Fruit fly (Drosophila melanogaster) whole organism, embryonic: ENCODE measurements around the gene CG4953.

ENCODE experiments used
- Antp ChIP-seq: fragments of 200-800 bp; sonication (Bioruptor generic); optimal IDR thresholded peaks from 3 replicates; lab custom pipeline; 2016; ENCODE audit warnings: missing biosample characterization, missing genetic modification characterization
- CG10267 ChIP-seq: fragments of 200-800 bp; sonication (Bioruptor generic); optimal IDR thresholded peaks from 2 replicates; lab custom pipeline; 2018; ENCODE audit warnings: missing biosample characterization, mild to moderate bottlenecking, missing genetic modification characterization, moderate library complexity
- CG11093 ChIP-seq: fragments of 200-800 bp; sonication (Bioruptor generic); IDR thresholded peaks from 3 replicates; pipeline ENCODE4 v1.3.6; 2022; ENCODE audit warnings: missing biosample characterization, missing genetic modification characterization
- CG11504 ChIP-seq: fragments of 200-800 bp; sonication (Bioruptor generic); optimal IDR thresholded peaks from 3 replicates; lab custom pipeline; 2019; ENCODE audit warnings: missing biosample characterization, mild to moderate bottlenecking, missing genetic modification characterization, moderate library complexity
- CG12236 ChIP-seq: fragments of 200-800 bp; sonication (Bioruptor generic); optimal IDR thresholded peaks from 2 replicates; lab custom pipeline; 2016; ENCODE audit warnings: missing biosample characterization, missing genetic modification characterization
- CG13296 ChIP-seq: fragments of 200-800 bp; sonication (Bioruptor generic); optimal IDR thresholded peaks from 3 replicates; lab custom pipeline; 2018; ENCODE audit warnings: missing biosample characterization, mild to moderate bottlenecking, missing genetic modification characterization
- CG14710 ChIP-seq: fragments of 200-800 bp; sonication (Bioruptor generic); optimal IDR thresholded peaks from 3 replicates; lab custom pipeline; 2019; ENCODE audit warnings: missing biosample characterization, mild to moderate bottlenecking, missing genetic modification characterization, moderate library complexity
- CG1603 ChIP-seq: fragments of 200-800 bp; sonication (Bioruptor generic); optimal IDR thresholded peaks from 2 replicates; lab custom pipeline; 2019; ENCODE audit warnings: missing biosample characterization, mild to moderate bottlenecking, missing genetic modification characterization, moderate library complexity
- CG17385 ChIP-seq: fragments of 200-800 bp; sonication (Bioruptor generic); optimal IDR thresholded peaks from 3 replicates; lab custom pipeline; 2018; ENCODE audit warnings: missing biosample characterization, mild to moderate bottlenecking, missing genetic modification characterization
- CG2116 ChIP-seq: fragments of 200-800 bp; sonication (Bioruptor generic); optimal IDR thresholded peaks from 3 replicates; lab custom pipeline; 2018; ENCODE audit warnings: missing biosample characterization, mild to moderate bottlenecking, missing genetic modification characterization
- CG2129 ChIP-seq: fragments of 200-800 bp; sonication (Bioruptor generic); IDR thresholded peaks from 2 replicates; pipeline ENCODE4 v1.3.6; 2022; ENCODE audit warnings: missing biosample characterization, missing genetic modification characterization; ENCODE audit not compliant: partially characterized antibody
- CG2889 ChIP-seq: fragments of 200-800 bp; sonication (Bioruptor generic); IDR thresholded peaks from 3 replicates; pipeline ENCODE4 v1.3.6; 2022; ENCODE audit warnings: missing biosample characterization, missing genetic modification characterization
- CG30020 ChIP-seq: fragments of 200-800 bp; optimal IDR thresholded peaks from 2 replicates; lab custom pipeline; 2019; ENCODE audit warnings: missing biosample characterization, mild to moderate bottlenecking, missing genetic modification characterization, moderate library complexity
- CG31224 ChIP-seq: fragments of 200-800 bp; sonication (Bioruptor generic); IDR thresholded peaks from 2 replicates; pipeline ENCODE4 v1.3.6; 2022; ENCODE audit warnings: missing biosample characterization, missing genetic modification characterization
- CG31365 ChIP-seq: fragments of 200-800 bp; sonication (Bioruptor generic); optimal IDR thresholded peaks from 2 replicates; lab custom pipeline; 2018; ENCODE audit warnings: missing biosample characterization, mild to moderate bottlenecking, missing genetic modification characterization
- CG31441 ChIP-seq: fragments of 200-800 bp; sonication (Bioruptor generic); IDR thresholded peaks from 2 replicates; pipeline ENCODE4 v1.3.6; 2022; ENCODE audit warnings: missing biosample characterization, missing genetic modification characterization
- CG3838 ChIP-seq: fragments of 200-800 bp; sonication (Bioruptor generic); optimal IDR thresholded peaks from 3 replicates; lab custom pipeline; 2016; ENCODE audit warnings: missing biosample characterization, missing genetic modification characterization
- CG42726 ChIP-seq: fragments of 200-800 bp; sonication (Bioruptor generic); IDR thresholded peaks from 2 replicates; pipeline ENCODE4 v1.3.6; 2022; ENCODE audit warnings: missing biosample characterization, missing genetic modification characterization; ENCODE audit not compliant: partially characterized antibody
- CG4707 ChIP-seq: fragments of 200-800 bp; sonication (Bioruptor generic); optimal IDR thresholded peaks from 2 replicates; lab custom pipeline; 2018; ENCODE audit warnings: missing biosample characterization, mild to moderate bottlenecking, missing genetic modification characterization, moderate library complexity
- CG5953 ChIP-seq: fragments of 200-800 bp; sonication (Bioruptor generic); IDR thresholded peaks from 2 replicates; pipeline ENCODE4 v1.3.6; 2022; ENCODE audit warnings: missing biosample characterization, missing genetic modification characterization
- CG6254 ChIP-seq: fragments of 200-800 bp; sonication (Bioruptor generic); optimal IDR thresholded peaks from 3 replicates; lab custom pipeline; 2017; ENCODE audit warnings: mild to moderate bottlenecking, missing biosample characterization, missing genetic modification reagents, missing genetic modification characterization
- CG6791 ChIP-seq: fragments of 200-800 bp; sonication (Bioruptor generic); IDR thresholded peaks from 3 replicates; pipeline ENCODE4 v1.3.6; 2022; ENCODE audit warnings: missing biosample characterization, missing genetic modification characterization; ENCODE audit not compliant: partially characterized antibody
- CG8924 ChIP-seq: fragments of 200-800 bp; optimal IDR thresholded peaks from 3 replicates; lab custom pipeline; 2019; ENCODE audit warnings: missing biosample characterization, mild to moderate bottlenecking, missing genetic modification characterization, moderate library complexity
- CG9817 ChIP-seq: fragments of 200-800 bp; sonication (Bioruptor generic); optimal IDR thresholded peaks from 2 replicates; lab custom pipeline; 2018; ENCODE audit warnings: missing biosample characterization, mild to moderate bottlenecking, missing genetic modification characterization, moderate library complexity
- Dref ChIP-seq: fragments of 200-800 bp; sonication (Bioruptor generic); IDR thresholded peaks from 2 replicates; pipeline ENCODE4 v1.3.6; 2022; ENCODE audit warnings: missing biosample characterization, missing genetic modification characterization
- HLH3B ChIP-seq: fragments of 200-800 bp; sonication (Bioruptor generic); IDR thresholded peaks from 2 replicates; pipeline ENCODE4 v1.3.6; 2022; ENCODE audit warnings: missing biosample characterization, missing genetic modification characterization
- Hmx ChIP-seq: fragments of 200-800 bp; sonication (Bioruptor generic); optimal IDR thresholded peaks from 2 replicates; lab custom pipeline; 2016; ENCODE audit warnings: missing biosample characterization, missing genetic modification characterization
- Mrtf ChIP-seq: fragments of 200-800 bp; sonication (Bioruptor generic); IDR thresholded peaks from 3 replicates; pipeline ENCODE4 v1.3.6; 2022; ENCODE audit warnings: missing biosample characterization, missing genetic modification characterization
- NC2β ChIP-seq: fragments of 200-800 bp; sonication (Bioruptor generic); optimal IDR thresholded peaks from 2 replicates; lab custom pipeline; 2016; ENCODE audit warnings: missing biosample characterization, missing genetic modification characterization
- Ravus ChIP-seq: fragments of 200-800 bp; sonication (Bioruptor generic); IDR thresholded peaks from 2 replicates; pipeline ENCODE4 v1.3.6; 2022; ENCODE audit warnings: missing biosample characterization, missing genetic modification characterization
- Sox100B ChIP-seq: fragments of 200-800 bp; sonication (Bioruptor generic); optimal IDR thresholded peaks from 3 replicates; lab custom pipeline; 2018; ENCODE audit warnings: missing biosample characterization, mild to moderate bottlenecking, missing genetic modification characterization
- ap ChIP-seq: fragments of 200-800 bp; sonication (Bioruptor generic); IDR thresholded peaks from 2 replicates; pipeline ENCODE4 v1.3.6; 2022; ENCODE audit warnings: missing biosample characterization, missing genetic modification characterization
- bsh ChIP-seq, 2 experiments: fragments of 200-800 bp; sonication (Bioruptor generic); optimal IDR thresholded peaks; 2 replicates each; lab custom pipeline; 2017 to 2018; ENCODE audit warnings: mild to moderate bottlenecking in 2 of 2, missing biosample characterization in 2 of 2, missing genetic modification characterization in 2 of 2, moderate library complexity in 1 of 2
- chif ChIP-seq, 2 experiments: fragments of 200-800 bp; sonication (Bioruptor generic); optimal IDR thresholded peaks; 3 replicates each; lab custom pipeline; 2016; ENCODE audit warnings: missing biosample characterization in 2 of 2, missing genetic modification characterization in 2 of 2
- corto ChIP-seq: fragments of 200-800 bp; sonication (Bioruptor generic); optimal IDR thresholded peaks from 2 replicates; lab custom pipeline; 2016; ENCODE audit warnings: missing biosample characterization, mild to moderate bottlenecking, missing genetic modification characterization, moderate library complexity
- ems ChIP-seq: fragments of 200-800 bp; sonication (Bioruptor generic); optimal IDR thresholded peaks from 3 replicates; lab custom pipeline; 2016; ENCODE audit warnings: missing biosample characterization, missing genetic modification characterization
- gce ChIP-seq: fragments of 200-800 bp; sonication (Bioruptor generic); IDR thresholded peaks from 3 replicates; pipeline ENCODE4 v1.3.6; 2022; ENCODE audit warnings: missing biosample characterization, missing genetic modification characterization
- gem ChIP-seq: fragments of 200-800 bp; sonication (Bioruptor generic); optimal IDR thresholded peaks from 2 replicates; lab custom pipeline; 2019; ENCODE audit warnings: missing biosample characterization, mild to moderate bottlenecking, missing genetic modification characterization, moderate library complexity
- h ChIP-seq: fragments of >200 bp; optimal IDR thresholded peaks from 2 replicates; lab custom pipeline; 2017
- kay ChIP-seq: fragments of 200-800 bp; sonication (Bioruptor generic); optimal IDR thresholded peaks from 2 replicates; lab custom pipeline; 2016; ENCODE audit warnings: missing biosample characterization, missing genetic modification characterization
- ken ChIP-seq: fragments of 200-800 bp; sonication (Bioruptor generic); IDR thresholded peaks from 3 replicates; pipeline ENCODE4 v1.3.6; 2022; ENCODE audit warnings: missing biosample characterization, missing genetic modification characterization
- kni ChIP-seq: fragments of 200-800 bp; sonication (Bioruptor generic); optimal IDR thresholded peaks from 3 replicates; lab custom pipeline; 2017; ENCODE audit warnings: mild to moderate bottlenecking, missing biosample characterization, missing genetic modification reagents, missing genetic modification characterization
- pho ChIP-seq: fragments of 200-800 bp; sonication (Bioruptor generic); optimal IDR thresholded peaks from 2 replicates; lab custom pipeline; 2016; ENCODE audit warnings: missing biosample characterization, missing genetic modification characterization
- run ChIP-seq: fragments of 200-800 bp; sonication (Bioruptor generic); optimal IDR thresholded peaks from 3 replicates; lab custom pipeline; 2018; ENCODE audit warnings: missing biosample characterization, mild to moderate bottlenecking, missing genetic modification characterization
- schlank ChIP-seq: fragments of 200-800 bp; sonication (Bioruptor generic); optimal IDR thresholded peaks from 2 replicates; lab custom pipeline; 2018; ENCODE audit warnings: missing biosample characterization, mild to moderate bottlenecking, missing genetic modification characterization
- shn ChIP-seq: fragments of 200-800 bp; sonication (Bioruptor generic); optimal IDR thresholded peaks from 3 replicates; lab custom pipeline; 2016; ENCODE audit warnings: missing biosample characterization, missing genetic modification characterization
- sna ChIP-seq: fragments of 200-800 bp; sonication (Bioruptor generic); IDR thresholded peaks from 2 replicates; pipeline ENCODE4 v1.3.6; 2022; ENCODE audit warnings: missing biosample characterization, missing genetic modification characterization; ENCODE audit not compliant: partially characterized antibody
- sob ChIP-seq: fragments of 200-800 bp; sonication (Bioruptor generic); IDR thresholded peaks from 2 replicates; pipeline ENCODE4 v1.3.6; 2022; ENCODE audit warnings: missing biosample characterization, missing genetic modification characterization
- tna ChIP-seq: fragments of 200-800 bp; sonication (Bioruptor generic); IDR thresholded peaks from 2 replicates; pipeline ENCODE4 v1.3.6; 2022; ENCODE audit warnings: missing biosample characterization, missing genetic modification characterization; ENCODE audit not compliant: partially characterized antibody
- zen2 ChIP-seq: fragments of 200-800 bp; sonication (Bioruptor generic); IDR thresholded peaks from 3 replicates; pipeline ENCODE4 v1.3.6; 2022; ENCODE audit warnings: missing biosample characterization, missing genetic modification characterization; ENCODE audit not compliant: partially characterized antibody
- zfh1 ChIP-seq: fragments of 200-800 bp; sonication (Bioruptor generic); IDR thresholded peaks from 3 replicates; pipeline ENCODE4 v1.3.6; 2022; ENCODE audit warnings: missing biosample characterization, missing genetic modification characterization

The CG4953 gene

DNA sequence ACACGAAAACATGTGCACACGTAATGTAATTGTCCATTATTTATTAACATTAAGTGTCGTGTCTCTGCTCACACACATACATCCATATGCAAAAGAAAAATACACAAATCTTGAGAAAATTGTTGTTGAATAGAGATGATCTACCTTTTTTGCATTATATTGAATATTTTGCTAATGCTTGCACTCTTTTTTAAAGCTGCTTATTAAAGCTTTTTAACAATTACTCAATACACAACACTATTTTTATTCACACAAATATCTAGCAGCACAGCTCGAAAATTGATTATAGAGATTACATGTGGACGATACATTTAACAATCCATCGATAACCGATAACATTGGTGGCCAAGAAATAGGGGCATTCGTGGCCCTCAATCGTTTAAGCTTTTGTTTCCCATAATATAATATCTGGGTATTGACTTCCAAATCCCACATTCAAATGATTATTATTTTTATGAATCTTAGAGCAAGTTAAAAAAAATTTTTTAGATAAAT, 25.6 kb downstream of the CG4953 start, which contains the start of gene Ufd4 (continued):
- no peak; the same call in 2 of the 3 replicates for TF ChIP-seq Mrtf (GFP tag; lab: Robert Waterston, UW)
- TF ChIP-seq CG9817 (tag; lab: Kevin White, UChicago): no peak
- TF ChIP-seq sob: peak; percentile 36; the same call in 1 of the 2 replicates
- no peak for TF ChIP-seq gem
- TF ChIP-seq CG31441: no peak
- TF ChIP-seq CG11093: no peak
- no peak for TF ChIP-seq CG11504 (tag; lab: Kevin White, UChicago)
- no peak for TF ChIP-seq CG5953 (GFP tag; lab: Robert Waterston, UW)
- no peak for TF ChIP-seq ap (GFP tag; lab: Robert Waterston, UW)
- TF ChIP-seq gce (GFP tag; lab: Robert Waterston, UW): no peak
- no peak; the same call in 2 of the 3 replicates for TF ChIP-seq zen2 (GFP tag; lab: Robert Waterston, UW)
- TF ChIP-seq CG2889 (GFP tag; lab: Robert Waterston, UW): no peak
- TF ChIP-seq shn (GFP tag; lab: Kevin White, UChicago): peak; percentile 33
- no peak for TF ChIP-seq schlank
- TF ChIP-seq sna (GFP tag; lab: Robert Waterston, UW): no peak
- TF ChIP-seq CG42726: no peak
- peak; percentile 74 for TF ChIP-seq CG10267 (tag; lab: Kevin White, UChicago)
- peak; percentile 95 for TF ChIP-seq CG30020 (tag; lab: Kevin White, UChicago)
- TF ChIP-seq h (lab: Kevin White, UChicago): no peak
- no peak for TF ChIP-seq CG17385
- TF ChIP-seq pho (GFP tag; lab: Kevin White, UChicago): peak; percentile 61
- peak; percentile 16 to 49 for TF ChIP-seq chif (GFP tag; optimal IDR thresholded peaks at IDR 0.05; lab: Kevin White, UChicago)
- TF ChIP-seq kay (GFP tag; lab: Kevin White, UChicago): no peak
- TF ChIP-seq ems (GFP tag; lab: Kevin White, UChicago): peak; percentile 64
- TF ChIP-seq Sox100B (GFP tag; lab: Kevin White, UChicago): no peak
- no peak for TF ChIP-seq bsh (GFP tag; optimal IDR thresholded peaks at IDR 0.05; lab: Kevin White, UChicago)
- no peak for TF ChIP-seq Hmx (GFP tag; lab: Kevin White, UChicago)
- no peak for TF ChIP-seq CG3838 (GFP tag; lab: Kevin White, UChicago)
- peak; percentile 76 for TF ChIP-seq CG13296 (GFP tag; lab: Kevin White, UChicago)
- no peak for TF ChIP-seq Antp (GFP tag; lab: Kevin White, UChicago)
- TF ChIP-seq CG31224 (GFP tag; lab: Robert Waterston, UW): no peak
- TF ChIP-seq HLH3B (GFP tag; lab: Robert Waterston, UW): peak; percentile 74; the same call in 1 of the 2 replicates
- no peak for TF ChIP-seq Ravus
- no peak for TF ChIP-seq CG12236
- peak; percentile 43 for TF ChIP-seq CG2116
- TF ChIP-seq CG4707 (GFP tag; lab: Kevin White, UChicago): no peak
- no peak for TF ChIP-seq CG2129 (GFP tag; lab: Robert Waterston, UW)
- no peak for TF ChIP-seq CG31365 (tag; lab: Kevin White, UChicago)
- peak; percentile 1 for TF ChIP-seq run (tag; lab: Kevin White, UChicago)
- peak; percentile 66 for TF ChIP-seq NC2β (GFP tag; lab: Kevin White, UChicago)
- TF ChIP-seq tna (GFP tag; lab: Robert Waterston, UW): no peak
- TF ChIP-seq CG6791: no peak
- no peak for TF ChIP-seq kni
- no peak; the same call in 2 of the 3 replicates for TF ChIP-seq ken
- peak; percentile 41 for TF ChIP-seq CG6254
- TF ChIP-seq CG1603 (tag; lab: Kevin White, UChicago): no peak
- peak; percentile 66 for TF ChIP-seq CG14710 (tag; lab: Kevin White, UChicago)
- peak; percentile 75; the same call in 2 of the 3 replicates for TF ChIP-seq zfh1
- TF ChIP-seq corto: peak; percentile 18
- TF ChIP-seq CG8924 (tag; lab: Kevin White, UChicago): peak; percentile 65
- TF ChIP-seq Dref (GFP tag; lab: Robert Waterston, UW): peak; percentile 81
